Fruit fly (Drosophila melanogaster) whole organism, embryonic: Measurements from ENCODE around the gene CG18598.

Source experiments
- Antp ChIP-seq: fragments of 200-800 bp; sonication (Bioruptor generic); optimal IDR thresholded peaks from 3 replicates; lab custom pipeline; 2016; ENCODE audit warnings: missing biosample characterization, missing genetic modification characterization
- Bgb ChIP-seq: fragments of 200-800 bp; sonication (Bioruptor generic); IDR thresholded peaks from 2 replicates; pipeline ENCODE4 v1.3.6; 2022; ENCODE audit warnings: missing biosample characterization, missing genetic modification characterization; ENCODE audit not compliant: partially characterized antibody
- CG13894 ChIP-seq: fragments of 200-800 bp; sonication (Bioruptor generic); optimal IDR thresholded peaks from 3 replicates; lab custom pipeline; 2018; ENCODE audit warnings: missing biosample characterization, mild to moderate bottlenecking, missing genetic modification characterization, moderate library complexity
- CG14710 ChIP-seq: fragments of 200-800 bp; sonication (Bioruptor generic); optimal IDR thresholded peaks from 3 replicates; lab custom pipeline; 2019; ENCODE audit warnings: missing biosample characterization, mild to moderate bottlenecking, missing genetic modification characterization, moderate library complexity
- CG15269 ChIP-seq: fragments of 200-800 bp; sonication (Bioruptor generic); optimal IDR thresholded peaks from 2 replicates; lab custom pipeline; 2018; ENCODE audit warnings: missing biosample characterization, mild to moderate bottlenecking, missing genetic modification characterization, moderate library complexity
- CG17612 ChIP-seq: fragments of 200-800 bp; sonication (Bioruptor generic); IDR thresholded peaks from 2 replicates; pipeline ENCODE4 v1.3.6; 2022; ENCODE audit warnings: missing biosample characterization, missing genetic modification characterization
- CG31441 ChIP-seq: fragments of 200-800 bp; sonication (Bioruptor generic); IDR thresholded peaks from 2 replicates; pipeline ENCODE4 v1.3.6; 2022; ENCODE audit warnings: missing biosample characterization, missing genetic modification characterization
- CG32532 ChIP-seq: fragments of 200-800 bp; sonication (Bioruptor generic); IDR thresholded peaks from 2 replicates; pipeline ENCODE4 v1.3.6; 2022; ENCODE audit warnings: missing biosample characterization, missing genetic modification characterization
- CG34376 ChIP-seq: fragments of 200-800 bp; sonication (Bioruptor generic); optimal IDR thresholded peaks from 2 replicates; lab custom pipeline; 2018; ENCODE audit warnings: missing biosample characterization, mild to moderate bottlenecking, missing genetic modification characterization
- CG42726 ChIP-seq: fragments of 200-800 bp; sonication (Bioruptor generic); IDR thresholded peaks from 2 replicates; pipeline ENCODE4 v1.3.6; 2022; ENCODE audit warnings: missing biosample characterization, missing genetic modification characterization; ENCODE audit not compliant: partially characterized antibody
- CG4404 ChIP-seq: fragments of 200-800 bp; sonication (Bioruptor generic); IDR thresholded peaks from 2 replicates; pipeline ENCODE4 v1.3.6; 2022; ENCODE audit warnings: missing biosample characterization, missing genetic modification characterization
- CG4854 ChIP-seq: fragments of 200-800 bp; sonication (Bioruptor generic); optimal IDR thresholded peaks from 2 replicates; lab custom pipeline; 2016; ENCODE audit warnings: missing biosample characterization, missing genetic modification characterization, inconsistent platforms
- CG5245 ChIP-seq: fragments of 200-800 bp; sonication (Bioruptor generic); optimal IDR thresholded peaks from 3 replicates; lab custom pipeline; 2016; ENCODE audit warnings: missing biosample characterization, missing genetic modification characterization
- CG6689 ChIP-seq: fragments of 200-800 bp; sonication (Bioruptor generic); IDR thresholded peaks from 2 replicates; pipeline ENCODE4 v1.3.6; 2022; ENCODE audit warnings: missing biosample characterization, missing genetic modification characterization
- CG6791 ChIP-seq: fragments of 200-800 bp; sonication (Bioruptor generic); IDR thresholded peaks from 3 replicates; pipeline ENCODE4 v1.3.6; 2022; ENCODE audit warnings: missing biosample characterization, missing genetic modification characterization; ENCODE audit not compliant: partially characterized antibody
- CG7745 ChIP-seq: fragments of 200-800 bp; sonication (Bioruptor generic); optimal IDR thresholded peaks from 2 replicates; lab custom pipeline; 2018; ENCODE audit warnings: missing biosample characterization, mild to moderate bottlenecking, missing genetic modification characterization, moderate library complexity
- CG9797 ChIP-seq: fragments of 200-800 bp; sonication (Bioruptor generic); optimal IDR thresholded peaks from 3 replicates; lab custom pipeline; 2018; ENCODE audit warnings: missing biosample characterization, mild to moderate bottlenecking, missing genetic modification characterization
- Doc3 ChIP-seq: fragments of 200-800 bp; sonication (Bioruptor generic); IDR thresholded peaks from 3 replicates; pipeline ENCODE4 v1.3.6; 2022; ENCODE audit warnings: missing biosample characterization, missing genetic modification characterization; ENCODE audit not compliant: partially characterized antibody
- Gsc ChIP-seq: fragments of 200-800 bp; sonication (Bioruptor generic); IDR thresholded peaks from 2 replicates; pipeline ENCODE4 v1.3.6; 2022; ENCODE audit warnings: missing biosample characterization, missing genetic modification characterization
- HLH4C ChIP-seq: fragments of 200-800 bp; sonication (Bioruptor generic); IDR thresholded peaks from 3 replicates; pipeline ENCODE4 v1.3.6; 2022; ENCODE audit warnings: missing biosample characterization, missing genetic modification characterization; ENCODE audit not compliant: partially characterized antibody
- Hand ChIP-seq: fragments of 200-800 bp; sonication (Bioruptor generic); optimal IDR thresholded peaks from 2 replicates; lab custom pipeline; 2017; ENCODE audit warnings: mild to moderate bottlenecking, missing biosample characterization, missing genetic modification reagents, missing genetic modification characterization
- Hr3 ChIP-seq: fragments of 200-800 bp; sonication (Bioruptor generic); optimal IDR thresholded peaks from 3 replicates; lab custom pipeline; 2016; ENCODE audit warnings: missing biosample characterization, missing genetic modification characterization
- NK7.1 ChIP-seq: fragments of 200-800 bp; sonication (Bioruptor generic); optimal IDR thresholded peaks from 3 replicates; lab custom pipeline; 2016; ENCODE audit warnings: missing biosample characterization, missing genetic modification characterization
- NfI ChIP-seq: fragments of 200-800 bp; sonication (Bioruptor generic); optimal IDR thresholded peaks from 3 replicates; lab custom pipeline; 2018; ENCODE audit warnings: missing biosample characterization, mild to moderate bottlenecking, missing genetic modification characterization, moderate library complexity
- Side ChIP-seq: fragments of 200-800 bp; sonication (Bioruptor generic); optimal IDR thresholded peaks from 2 replicates; lab custom pipeline; 2016; ENCODE audit warnings: missing biosample characterization, missing genetic modification characterization
- Sin3A ChIP-seq: fragments of >200 bp; optimal IDR thresholded peaks from 2 replicates; lab custom pipeline; 2018
- Ssrp ChIP-seq: fragments of 200-800 bp; sonication (Bioruptor generic); optimal IDR thresholded peaks from 2 replicates; lab custom pipeline; 2018; ENCODE audit warnings: missing biosample characterization, mild to moderate bottlenecking, missing genetic modification characterization, moderate library complexity
- TFAM ChIP-seq: fragments of 200-800 bp; sonication (Bioruptor generic); optimal IDR thresholded peaks from 2 replicates; lab custom pipeline; 2017; ENCODE audit warnings: missing biosample characterization, missing genetic modification characterization, inconsistent platforms
- Vsx1 ChIP-seq: fragments of 200-800 bp; sonication (Bioruptor generic); optimal IDR thresholded peaks from 2 replicates; lab custom pipeline; 2017; ENCODE audit warnings: missing biosample characterization, mild to moderate bottlenecking, missing genetic modification characterization, missing genetic modification reagents
- ac ChIP-seq: fragments of 200-800 bp; sonication (Bioruptor generic); optimal IDR thresholded peaks from 3 replicates; lab custom pipeline; 2017; ENCODE audit warnings: missing biosample characterization, mild to moderate bottlenecking, missing genetic modification characterization
- al ChIP-seq: fragments of 200-800 bp; sonication (Bioruptor generic); IDR thresholded peaks from 2 replicates; pipeline ENCODE4 v1.3.6; 2022; ENCODE audit warnings: missing biosample characterization, missing genetic modification characterization
- ap ChIP-seq: fragments of 200-800 bp; sonication (Bioruptor generic); IDR thresholded peaks from 2 replicates; pipeline ENCODE4 v1.3.6; 2022; ENCODE audit warnings: missing biosample characterization, missing genetic modification characterization
- ase ChIP-seq: fragments of 200-800 bp; sonication (Bioruptor generic); IDR thresholded peaks from 3 replicates; pipeline ENCODE4 v1.3.6; 2022; ENCODE audit warnings: missing biosample characterization, missing genetic modification characterization
- ato ChIP-seq: fragments of 200-800 bp; sonication (Bioruptor generic); IDR thresholded peaks from 2 replicates; pipeline ENCODE4 v1.3.6; 2022; ENCODE audit warnings: missing biosample characterization, missing genetic modification characterization; ENCODE audit not compliant: partially characterized antibody
- br ChIP-seq: fragments of >200 bp; optimal IDR thresholded peaks from 2 replicates; lab custom pipeline; 2017
- chm ChIP-seq: fragments of 200-800 bp; sonication (Bioruptor generic); IDR thresholded peaks from 2 replicates; pipeline ENCODE4 v1.3.6; 2022; ENCODE audit warnings: missing biosample characterization, missing genetic modification characterization
- dm ChIP-seq: fragments of 200-800 bp; sonication (Bioruptor generic); optimal IDR thresholded peaks from 3 replicates; lab custom pipeline; 2016; ENCODE audit warnings: missing biosample characterization, missing genetic modification characterization
- dmrt11E ChIP-seq: fragments of 200-800 bp; sonication (Bioruptor generic); optimal IDR thresholded peaks from 3 replicates; lab custom pipeline; 2018; ENCODE audit warnings: missing biosample characterization, mild to moderate bottlenecking, missing genetic modification characterization, moderate library complexity
- ftz-f1 ChIP-seq: fragments of 200-800 bp; sonication (Bioruptor generic); optimal IDR thresholded peaks from 2 replicates; lab custom pipeline; 2016; ENCODE audit warnings: missing biosample characterization, missing genetic modification characterization
- ind ChIP-seq: fragments of 200-800 bp; sonication (Bioruptor generic); optimal IDR thresholded peaks from 3 replicates; lab custom pipeline; 2016; ENCODE audit warnings: missing biosample characterization, missing genetic modification characterization
- insv ChIP-seq, 2 experiments: fragments of 200-800 bp; sonication (Bioruptor generic); optimal IDR thresholded peaks; 3 replicates each; lab custom pipeline; 2016 to 2018; ENCODE audit warnings: missing biosample characterization in 2 of 2, missing genetic modification characterization in 2 of 2
- lmd ChIP-seq: fragments of 200-800 bp; sonication (Bioruptor generic); IDR thresholded peaks from 2 replicates; pipeline ENCODE4 v1.3.6; 2022; ENCODE audit warnings: missing biosample characterization, missing genetic modification characterization
- lov ChIP-seq, 2 experiments: fragments of 200-800 bp in 1 of 2; fragments of >200 bp in 1 of 2; sonication (Bioruptor generic) in 1 of 2; IDR thresholded peaks in 1 of 2; optimal IDR thresholded peaks in 1 of 2; 2 replicates in 1 of 2; 3 replicates in 1 of 2; pipeline versions ENCODE4 v1.3.6 to Lab custom; 2017 to 2022; ENCODE audit warnings: missing biosample characterization in 1 of 2, missing genetic modification characterization in 1 of 2
- pan ChIP-seq, 4 experiments: fragments of >200 bp in 3 of 4; fragments of 200-800 bp in 1 of 4; sonication (Bioruptor generic) in 1 of 4; optimal IDR thresholded peaks in 3 of 4; IDR thresholded peaks in 1 of 4; 2 replicates each; pipeline versions ENCODE4 v1.3.6 to Lab custom; 2017 to 2022; ENCODE audit warnings: missing biosample characterization in 2 of 4, missing genetic modification characterization in 2 of 4, mixed read lengths in 1 of 4
- pzg ChIP-seq: fragments of 200-800 bp; sonication (Bioruptor generic); optimal IDR thresholded peaks from 3 replicates; lab custom pipeline; 2018; ENCODE audit warnings: missing biosample characterization, mild to moderate bottlenecking, missing genetic modification characterization, moderate library complexity
- slbo ChIP-seq: fragments of 200-800 bp; sonication (Bioruptor generic); IDR thresholded peaks from 2 replicates; pipeline ENCODE4 v1.3.6; 2022; ENCODE audit warnings: missing biosample characterization, missing genetic modification characterization
- stwl ChIP-seq: fragments of 200-800 bp; sonication (Bioruptor generic); optimal IDR thresholded peaks from 3 replicates; lab custom pipeline; 2018; ENCODE audit warnings: missing biosample characterization, mild to moderate bottlenecking, missing genetic modification characterization, moderate library complexity
- sug ChIP-seq: fragments of 200-800 bp; optimal IDR thresholded peaks from 2 replicates; lab custom pipeline; 2019; ENCODE audit warnings: missing biosample characterization, mild to moderate bottlenecking, missing genetic modification characterization, moderate library complexity
- unc-4 ChIP-seq: fragments of 200-800 bp; sonication (Bioruptor generic); IDR thresholded peaks from 2 replicates; pipeline ENCODE4 v1.3.6; 2022; ENCODE audit warnings: missing biosample characterization, missing genetic modification characterization; ENCODE audit not compliant: partially characterized antibody
- zfh1 ChIP-seq: fragments of 200-800 bp; sonication (Bioruptor generic); IDR thresholded peaks from 3 replicates; pipeline ENCODE4 v1.3.6; 2022; ENCODE audit warnings: missing biosample characterization, missing genetic modification characterization
- zfh2 ChIP-seq: fragments of 200-800 bp; sonication (Bioruptor generic); optimal IDR thresholded peaks from 2 replicates; lab custom pipeline; 2016; ENCODE audit warnings: missing biosample characterization, missing genetic modification characterization

Gene CG18598

dm6 chr3R:18255281-18255680, 4.4 kb downstream of the CG18598 start, which contains the start of the genes Ada2a, Polr2D, Tgs1 and moi (continued):
- no peak for TF ChIP-seq CG6689 (GFP tag; lab: Robert Waterston, UW)
- peak; percentile 73 for TF ChIP-seq CG42726 (GFP tag; lab: Robert Waterston, UW)
- no peak for TF ChIP-seq CG31441
- TF ChIP-seq zfh2 (GFP tag; lab: Kevin White, UChicago) = no peak
- no peak for TF ChIP-seq slbo (GFP tag; lab: Robert Waterston, UW)
- TF ChIP-seq CG4404 (GFP tag; lab: Robert Waterston, UW) = no peak
- TF ChIP-seq lmd (GFP tag; lab: Robert Waterston, UW) = no peak
- no peak for TF ChIP-seq TFAM (GFP tag; lab: Kevin White, UChicago)
- peak; percentile 55 for TF ChIP-seq dm (GFP tag; lab: Kevin White, UChicago)
- no peak for TF ChIP-seq Hand (GFP tag; lab: Kevin White, UChicago)
- TF ChIP-seq zfh1 = no peak
- no peak for TF ChIP-seq Antp
- no peak for TF ChIP-seq insv (GFP tag; optimal IDR thresholded peaks at IDR 0.05; lab: Kevin White, UChicago)
- TF ChIP-seq NfI (GFP tag; lab: Kevin White, UChicago) = no peak
- TF ChIP-seq CG9797 (GFP tag; lab: Kevin White, UChicago) = peak; percentile 78
- TF ChIP-seq ap = no peak
- peak; percentile 66; the same call in 2 of the 3 replicates for TF ChIP-seq HLH4C (GFP tag; lab: Robert Waterston, UW)
- no peak for TF ChIP-seq lov (optimal IDR thresholded peaks at IDR 0.05; lab: Kevin White, UChicago)
- TF ChIP-seq lov (GFP tag; IDR thresholded peaks at IDR 0.05; lab: Robert Waterston, UW) = no peak
- peak; percentile 80 for TF ChIP-seq ftz-f1 (GFP tag; lab: Kevin White, UChicago)
- TF ChIP-seq Gsc (GFP tag; lab: Robert Waterston, UW) = no peak
- no peak for TF ChIP-seq ind
- TF ChIP-seq NK7.1 (GFP tag; lab: Kevin White, UChicago) = no peak
- peak; percentile 75; the same call in 1 of the 2 replicates for TF ChIP-seq unc-4
- no peak for TF ChIP-seq CG7745 (tag; lab: Kevin White, UChicago)
- TF ChIP-seq CG5245 = no peak
- peak; percentile 57 for TF ChIP-seq ato (GFP tag; lab: Robert Waterston, UW)
- peak; percentile 72 for TF ChIP-seq pzg
- no peak for TF ChIP-seq al (GFP tag; lab: Robert Waterston, UW)
- TF ChIP-seq CG14710 = peak; percentile 15
- TF ChIP-seq Side (GFP tag; lab: Kevin White, UChicago) = no peak
- no peak for TF ChIP-seq CG15269
- TF ChIP-seq Bgb (GFP tag; lab: Robert Waterston, UW) = peak; percentile 79
- TF ChIP-seq dmrt11E (tag; lab: Kevin White, UChicago) = no peak
- TF ChIP-seq ase (GFP tag; lab: Robert Waterston, UW) = no peak
- TF ChIP-seq Vsx1 (GFP tag; lab: Kevin White, UChicago) = no peak
- TF ChIP-seq br (lab: Kevin White, UChicago) = no peak
- no peak for TF ChIP-seq pan (optimal IDR thresholded peaks at IDR 0.05; lab: Kevin White, UChicago)
- no peak for TF ChIP-seq pan (GFP tag; optimal IDR thresholded peaks at IDR 0.05 in 1 of 2, IDR thresholded peaks at IDR 0.05 in 1 of 2)
- TF ChIP-seq CG13894 (tag; lab: Kevin White, UChicago) = no peak
- peak; percentile 83 for TF ChIP-seq CG6791
- peak; percentile 49 for TF ChIP-seq stwl (tag; lab: Kevin White, UChicago)
- peak; percentile 56 for TF ChIP-seq Sin3A (lab: Kevin White, UChicago)
- no peak for TF ChIP-seq chm (GFP tag; lab: Robert Waterston, UW)
- TF ChIP-seq Hr3 (GFP tag; lab: Kevin White, UChicago) = no peak
- no peak for TF ChIP-seq sug (tag; lab: Kevin White, UChicago)
- TF ChIP-seq CG32532 = no peak
- TF ChIP-seq Ssrp = no peak
- TF ChIP-seq CG17612 = no peak
- TF ChIP-seq Doc3 (GFP tag; lab: Robert Waterston, UW) = peak; percentile 76
- no peak for TF ChIP-seq ac (GFP tag; lab: Kevin White, UChicago)
- no peak for TF ChIP-seq CG34376 (GFP tag; lab: Kevin White, UChicago)
- no peak for TF ChIP-seq CG4854 (GFP tag; lab: Kevin White, UChicago)
